Worm (Caenorhabditis elegans) whole organism, young adult: ENCODE data around the gene tag-343.

Source experiments
- ama-1 ChIP-seq, 3 experiments: fragments of 150-350 bp in 1 of 3; sonication (generic microtip) in 2 of 3; optimal IDR thresholded peaks; 2 replicates each; lab custom pipeline; 2014 to 2018; ENCODE audit warnings: missing biosample characterization in 2 of 3, missing genetic modification characterization in 2 of 3, missing genetic modification reagents in 2 of 3
- efl-1 ChIP-seq: fragments of 150-350 bp; optimal IDR thresholded peaks from 2 replicates; lab custom pipeline; 2014; ENCODE audit warnings: missing biosample characterization, missing genetic modification reagents, missing genetic modification characterization
- sptf-2 ChIP-seq: fragments of 200-800 bp; sonication (Bioruptor generic); optimal IDR thresholded peaks from 2 replicates; lab custom pipeline; 2018; ENCODE audit warnings: mild to moderate bottlenecking, missing genetic modification characterization, missing compliant biosample characterization

DNA sequence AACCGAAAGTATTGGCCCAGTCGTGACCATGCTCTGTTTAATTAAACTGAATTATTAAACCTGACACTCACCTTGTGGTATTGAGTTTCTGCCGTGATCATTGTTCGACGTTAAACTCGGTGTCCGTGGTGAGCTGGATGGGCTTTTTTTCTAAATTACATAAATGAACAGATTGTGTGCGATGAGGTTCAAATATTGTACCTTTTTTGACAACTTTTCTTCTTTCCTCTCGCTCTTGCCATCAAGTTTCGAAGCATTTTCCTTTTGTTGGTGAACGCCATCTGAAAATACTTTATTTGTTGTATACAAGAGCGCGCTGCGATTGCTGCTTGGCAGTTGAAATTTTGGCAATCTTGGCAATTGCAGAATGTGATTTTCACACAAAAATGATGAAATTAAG lies 13.4 kb upstream of the tag-343 start, which contains the start of gene F22H10.11:
- TF ChIP-seq sptf-2 (GFP tag; lab: Kevin White, UChicago), result no peak
- TF ChIP-seq ama-1 (optimal IDR thresholded peaks at IDR 0.05; lab: Kevin White, UChicago), result no peak
- no peak for TF ChIP-seq ama-1 (GFP tag; optimal IDR thresholded peaks at IDR 0.05; lab: Kevin White, UChicago)
- no peak for TF ChIP-seq efl-1 (GFP tag; lab: Kevin White, UChicago)
